Worm (Caenorhabditis elegans) whole organism, mixed stage, embryonic: ENCODE data around the gene ZK688.5.

Source experiments
- elt-3 ChIP-seq: fragments of 150-350 bp; optimal IDR thresholded peaks from 2 replicates; lab custom pipeline; 2014; ENCODE audit warnings: missing biosample characterization, missing genetic modification characterization
- hlh-1 ChIP-seq: fragments of 150-350 bp; optimal IDR thresholded peaks from 2 replicates; lab custom pipeline; 2014; ENCODE audit warnings: missing biosample characterization, missing genetic modification reagents, missing genetic modification characterization
- lsy-2 ChIP-seq: fragments of 150-350 bp; optimal IDR thresholded peaks from 2 replicates; lab custom pipeline; 2014; ENCODE audit warnings: missing biosample characterization, missing genetic modification characterization
- snpc-4 ChIP-seq: fragments of 150-350 bp; optimal IDR thresholded peaks from 2 replicates; lab custom pipeline; 2014; ENCODE audit warnings: missing biosample characterization, missing genetic modification characterization
- unc-62 ChIP-seq: fragments of 150-350 bp; optimal IDR thresholded peaks from 2 replicates; lab custom pipeline; 2014; ENCODE audit warnings: missing biosample characterization, missing genetic modification reagents, missing genetic modification characterization
- ztf-11 ChIP-seq: fragments of 150-350 bp; optimal IDR thresholded peaks from 2 replicates; lab custom pipeline; 2014; ENCODE audit warnings: missing biosample characterization, missing genetic modification characterization

- TF ChIP-seq lsy-2, result no peak
- no peak for TF ChIP-seq unc-62
- no peak for TF ChIP-seq elt-3 (tag; lab: Kevin White, UChicago)
- no peak for TF ChIP-seq snpc-4 (tag; lab: Kevin White, UChicago)
- TF ChIP-seq ztf-11 (tag; lab: Kevin White, UChicago), result no peak
- TF ChIP-seq hlh-1, result no peak
These were observed 25.2 kb downstream of the ZK688.5 start, which contains the start of gene cup-4 for ce11 chrIII:7866189-7866588.
